Worm (Caenorhabditis elegans) whole organism, L1 larva: ENCODE measurements around the gene T05B4.12.

Experiments used
- F16B12.6 ChIP-seq: fragments of 150-350 bp; optimal IDR thresholded peaks from 2 replicates; lab custom pipeline; 2014; ENCODE audit warnings: missing biosample characterization, missing genetic modification characterization
- aly-2 ChIP-seq: fragments of 150-350 bp; optimal IDR thresholded peaks from 2 replicates; lab custom pipeline; 2014; ENCODE audit warnings: missing biosample characterization, missing genetic modification characterization
- ceh-90 ChIP-seq: sonication (generic microtip); optimal IDR thresholded peaks from 2 replicates; lab custom pipeline; 2016; ENCODE audit warnings: missing genetic modification characterization, missing compliant biosample characterization
- dpl-1 ChIP-seq, 3 experiments: fragments of 150-350 bp in 2 of 3; sonication (generic microtip) in 1 of 3; optimal IDR thresholded peaks; 2 replicates each; lab custom pipeline; 2014 to 2017; ENCODE audit warnings: missing biosample characterization in 3 of 3, missing genetic modification characterization in 3 of 3, missing genetic modification reagents in 3 of 3
- efl-1 ChIP-seq, 4 experiments: fragments of 150-350 bp; optimal IDR thresholded peaks in 3 of 4; peaks in 1 of 4; 1 replicate in 1 of 4; 2 replicates in 3 of 4; lab custom pipeline; 2014; ENCODE audit warnings: missing biosample characterization in 2 of 4, missing genetic modification characterization in 2 of 4, missing genetic modification reagents in 2 of 4
- elt-2 ChIP-seq: sonication (generic microtip); optimal IDR thresholded peaks from 2 replicates; lab custom pipeline; 2016; ENCODE audit warnings: missing genetic modification characterization, mild to moderate bottlenecking, inconsistent platforms, missing compliant biosample characterization, missing genetic modification reagents
- elt-3 ChIP-seq, 6 experiments: fragments of 150-350 bp in 1 of 6; sonication (generic microtip); optimal IDR thresholded peaks; 2 replicates each; lab custom pipeline; 2017 to 2018; ENCODE audit warnings: missing biosample characterization in 6 of 6, missing genetic modification characterization in 6 of 6, inconsistent platforms in 1 of 6
- ets-5 ChIP-seq: fragments of 200-800 bp; sonication (Bioruptor generic); IDR thresholded peaks from 2 replicates; pipeline ENCODE4 v1.3.6; 2022; ENCODE audit warnings: missing genetic modification characterization, missing compliant biosample characterization
- fkh-10 ChIP-seq: sonication (generic microtip); optimal IDR thresholded peaks from 2 replicates; lab custom pipeline; 2017; ENCODE audit warnings: missing biosample characterization, missing genetic modification reagents, missing genetic modification characterization
- fkh-8 ChIP-seq: sonication (generic microtip); optimal IDR thresholded peaks from 2 replicates; lab custom pipeline; 2016; ENCODE audit warnings: mild to moderate bottlenecking, missing genetic modification characterization, missing compliant biosample characterization
- fos-1 ChIP-seq: fragments of 150-350 bp; optimal IDR thresholded peaks from 2 replicates; lab custom pipeline; 2014; ENCODE audit warnings: missing biosample characterization, missing genetic modification characterization
- grh-1 ChIP-seq: fragments of 200-800 bp; sonication (Bioruptor generic); IDR thresholded peaks from 2 replicates; pipeline ENCODE4 v1.3.6; 2022; ENCODE audit warnings: missing genetic modification reagents, missing genetic modification characterization, missing compliant biosample characterization
- hlh-17 ChIP-seq: fragments of 200-800 bp; sonication (Bioruptor generic); optimal IDR thresholded peaks from 2 replicates; lab custom pipeline; 2018; ENCODE audit warnings: missing genetic modification characterization, mild to moderate bottlenecking, missing compliant biosample characterization, moderate library complexity, borderline replicate concordance
- lin-13 ChIP-seq: fragments of 150-350 bp; optimal IDR thresholded peaks from 2 replicates; lab custom pipeline; 2014; ENCODE audit warnings: missing biosample characterization, missing genetic modification reagents, missing genetic modification characterization
- lsy-2 ChIP-seq, 2 experiments: fragments of 150-350 bp; optimal IDR thresholded peaks; 2 replicates each; lab custom pipeline; 2014; ENCODE audit warnings: missing biosample characterization in 2 of 2, missing genetic modification characterization in 2 of 2
- mab-9 ChIP-seq: fragments of 200-800 bp; sonication (Bioruptor generic); IDR thresholded peaks from 2 replicates; pipeline ENCODE4 v1.3.6; 2022; ENCODE audit warnings: missing genetic modification reagents, missing genetic modification characterization, missing compliant biosample characterization
- mef-2 ChIP-seq: fragments of 150-350 bp; optimal IDR thresholded peaks from 2 replicates; lab custom pipeline; 2014; ENCODE audit warnings: missing biosample characterization, missing genetic modification characterization
- mep-1 ChIP-seq: fragments of 150-350 bp; optimal IDR thresholded peaks from 2 replicates; lab custom pipeline; 2014; ENCODE audit warnings: missing biosample characterization, missing genetic modification characterization
- nhr-11 ChIP-seq: fragments of 150-350 bp; optimal IDR thresholded peaks from 2 replicates; lab custom pipeline; 2014; ENCODE audit warnings: missing biosample characterization, missing genetic modification characterization
- nhr-237 ChIP-seq: fragments of 150-350 bp; optimal IDR thresholded peaks from 2 replicates; lab custom pipeline; 2014; ENCODE audit warnings: missing biosample characterization, missing genetic modification characterization
- nhr-47 ChIP-seq: sonication (generic microtip); optimal IDR thresholded peaks from 2 replicates; lab custom pipeline; 2016; ENCODE audit warnings: mild to moderate bottlenecking, missing genetic modification characterization, moderate library complexity, missing compliant biosample characterization
- nhr-71 ChIP-seq: sonication (generic microtip); optimal IDR thresholded peaks from 2 replicates; lab custom pipeline; 2016; ENCODE audit warnings: mild to moderate bottlenecking, missing genetic modification characterization, moderate library complexity, missing compliant biosample characterization
- nhr-77 ChIP-seq: fragments of 150-350 bp; optimal IDR thresholded peaks from 2 replicates; lab custom pipeline; 2014; ENCODE audit warnings: missing biosample characterization, missing genetic modification characterization
- nhr-84 ChIP-seq: sonication (generic microtip); optimal IDR thresholded peaks from 2 replicates; lab custom pipeline; 2017; ENCODE audit warnings: missing biosample characterization, missing genetic modification characterization
- nhr-85 ChIP-seq: sonication (generic microtip); peaks from one replicate; lab custom pipeline; 2016; ENCODE audit warnings: missing genetic modification characterization, inconsistent platforms, missing compliant biosample characterization
- nhr-90 ChIP-seq: sonication (generic microtip); optimal IDR thresholded peaks from 2 replicates; lab custom pipeline; 2016; ENCODE audit warnings: mild to moderate bottlenecking, missing genetic modification characterization, missing compliant biosample characterization; ENCODE audit not compliant: poor library complexity
- snu-23 ChIP-seq: sonication (generic microtip); optimal IDR thresholded peaks from 2 replicates; lab custom pipeline; 2016; ENCODE audit warnings: missing genetic modification characterization, missing compliant biosample characterization
- sptf-1 ChIP-seq: fragments of 150-350 bp; optimal IDR thresholded peaks from 2 replicates; lab custom pipeline; 2014; ENCODE audit warnings: missing biosample characterization, missing genetic modification characterization
- swsn-7 ChIP-seq: sonication (generic microtip); optimal IDR thresholded peaks from 2 replicates; lab custom pipeline; 2016; ENCODE audit warnings: missing genetic modification characterization, missing compliant biosample characterization
- tbx-2 ChIP-seq: sonication (generic microtip); optimal IDR thresholded peaks from 2 replicates; lab custom pipeline; 2016; ENCODE audit warnings: missing genetic modification characterization, missing compliant biosample characterization
- zip-4 ChIP-seq: fragments of 200-800 bp; sonication (Bioruptor generic); optimal IDR thresholded peaks from 2 replicates; lab custom pipeline; 2018; ENCODE audit warnings: mild to moderate bottlenecking, missing genetic modification characterization, moderate library complexity, missing compliant biosample characterization
- ztf-11 ChIP-seq, 2 experiments: sonication (generic microtip); optimal IDR thresholded peaks; 2 replicates each; lab custom pipeline; 2016 to 2017; ENCODE audit warnings: missing genetic modification characterization in 2 of 2, missing biosample characterization in 1 of 2, missing compliant biosample characterization in 1 of 2
- ztf-4 ChIP-seq: fragments of 150-350 bp; optimal IDR thresholded peaks from 2 replicates; lab custom pipeline; 2014; ENCODE audit warnings: missing biosample characterization, missing genetic modification characterization

The T05B4.12 gene

ce11 chrV:4106688-4107087 lies 19.1 kb downstream of the T05B4.12 start:
- TF ChIP-seq swsn-7 (no peak), mef-2 (tag; lab: Kevin White, UChicago) (no peak), efl-1 (optimal IDR thresholded peaks at IDR 0.05; lab: Kevin White, UChicago) (no peak), efl-1 (GFP tag; optimal IDR thresholded peaks at IDR 0.05 in 1 of 2; lab: Kevin White, UChicago) (peak in 1 of 2 experiments; percentile 90)

ce11 chrV:4104298-4104697 lies 21.5 kb downstream of the T05B4.12 start, which contains the start of gene srj-39:
TSS of gene srj-39 (plus strand) at chrV:4104598.
- TF ChIP-seq nhr-71, result no peak
- no peak for TF ChIP-seq nhr-77 (tag; lab: Kevin White, UChicago)
- no peak for TF ChIP-seq fkh-10 (GFP tag; lab: Kevin White, UChicago)
- TF ChIP-seq tbx-2 (tag; lab: Kevin White, UChicago), result no peak
- TF ChIP-seq aly-2 (tag; lab: Kevin White, UChicago), result no peak
- no peak for TF ChIP-seq ztf-11 (tag; optimal IDR thresholded peaks at IDR 0.05; lab: Kevin White, UChicago)
- TF ChIP-seq grh-1 (GFP tag; lab: Robert Waterston, UW), result no peak
- no peak for TF ChIP-seq F16B12.6 (tag; lab: Kevin White, UChicago)
- no peak for TF ChIP-seq snu-23 (GFP tag; lab: Kevin White, UChicago)
- TF ChIP-seq mep-1 (tag; lab: Kevin White, UChicago), result no peak
- TF ChIP-seq ceh-90 (tag; lab: Kevin White, UChicago), result no peak
- no peak for TF ChIP-seq elt-3 (tag; optimal IDR thresholded peaks at IDR 0.05; lab: Kevin White, UChicago)
- no peak for TF ChIP-seq nhr-85 (tag; lab: Kevin White, UChicago)
- no peak for TF ChIP-seq nhr-47 (tag; lab: Kevin White, UChicago)

- TF ChIP-seq F16B12.6 (tag; lab: Kevin White, UChicago) (no peak), nhr-85 (tag; lab: Kevin White, UChicago) (no peak), lin-13 (GFP tag; lab: Kevin White, UChicago) (no peak), nhr-11 (tag; lab: Kevin White, UChicago) (no peak), lsy-2 (tag; optimal IDR thresholded peaks at IDR 0.05; lab: Kevin White, UChicago) (no peak), ceh-90 (tag; lab: Kevin White, UChicago) (no peak), hlh-17 (GFP tag; lab: Kevin White, UChicago) (no peak), dpl-1 (GFP tag; optimal IDR thresholded peaks at IDR 0.05; lab: Kevin White, UChicago) (no peak), ets-5 (GFP tag; lab: Robert Waterston, UW) (no peak), fkh-8 (no peak), sptf-1 (tag; lab: Kevin White, UChicago) (no peak), elt-2 (tag; lab: Kevin White, UChicago) (no peak), ztf-4 (no peak), ztf-11 (tag; optimal IDR thresholded peaks at IDR 0.05; lab: Kevin White, UChicago) (no peak), nhr-77 (tag; lab: Kevin White, UChicago) (no peak), nhr-84 (tag; lab: Kevin White, UChicago) (no peak), mab-9 (GFP tag; lab: Robert Waterston, UW) (no peak), mep-1 (tag; lab: Kevin White, UChicago) (no peak)
Observed at ce11 chrV:4101567-4101966, 24.3 kb downstream of the T05B4.12 start, which contains the start of gene srj-40. TSS of gene srj-40 (plus strand) at chrV:4101867.

ce11 chrV:4094740-4095139 lies 31.1 kb downstream of the T05B4.12 start, which contains the start of gene nhr-181:
TSS of gene nhr-181 (plus strand) at chrV:4095040.
- TF ChIP-seq fos-1, result no peak
- TF ChIP-seq nhr-11 (tag; lab: Kevin White, UChicago), result no peak
- no peak for TF ChIP-seq nhr-237 (tag; lab: Kevin White, UChicago)

- no peak for TF ChIP-seq efl-1 (optimal IDR thresholded peaks at IDR 0.05; lab: Kevin White, UChicago)
- TF ChIP-seq efl-1 (GFP tag; optimal IDR thresholded peaks at IDR 0.05 in 1 of 2; lab: Kevin White, UChicago), result no peak
- no peak for TF ChIP-seq nhr-90 (tag; lab: Kevin White, UChicago)
- TF ChIP-seq ztf-11 (tag; optimal IDR thresholded peaks at IDR 0.05; lab: Kevin White, UChicago), result no peak
- TF ChIP-seq zip-4, result no peak
- TF ChIP-seq, all 84 proteins: peak for 0
Observed at ce11 chrV:4082952-4083351, 42.9 kb downstream of the T05B4.12 start, which contains the start of gene F38H12.5. TSS of gene F38H12.5 (minus strand) at chrV:4083052.
